Worm (Caenorhabditis elegans) whole organism, L4 larva: ENCODE measurements around the gene scl-7.

Experiments used
- F10B5.3 ChIP-seq: sonication (generic microtip); optimal IDR thresholded peaks from 2 replicates; lab custom pipeline; 2016; ENCODE audit warnings: mild to moderate bottlenecking, missing genetic modification characterization, missing compliant biosample characterization
- F37D6.2 ChIP-seq: sonication (generic microtip); optimal IDR thresholded peaks from 2 replicates; lab custom pipeline; 2016; ENCODE audit warnings: mild to moderate bottlenecking, missing genetic modification characterization, missing compliant biosample characterization
- T20F7.1 ChIP-seq: fragments of 200-800 bp; sonication (Bioruptor generic); optimal IDR thresholded peaks from 2 replicates; lab custom pipeline; 2018; ENCODE audit warnings: mild to moderate bottlenecking, missing genetic modification characterization, missing compliant biosample characterization
- Y48G9A.11 ChIP-seq: fragments of 200-800 bp; sonication (Bioruptor generic); IDR thresholded peaks from 2 replicates; pipeline ENCODE4 v1.3.6; 2022; ENCODE audit warnings: missing genetic modification reagents, missing genetic modification characterization, missing compliant biosample characterization
- Y5F2A.4 ChIP-seq: fragments of 200-800 bp; sonication (Bioruptor generic); optimal IDR thresholded peaks from 2 replicates; lab custom pipeline; 2018; ENCODE audit warnings: mild to moderate bottlenecking, missing genetic modification characterization, missing compliant biosample characterization
- Y75B8A.6 ChIP-seq: fragments of 200-800 bp; sonication (Bioruptor generic); IDR thresholded peaks from 2 replicates; pipeline ENCODE4 v1.3.6; 2022; ENCODE audit warnings: missing genetic modification reagents, missing genetic modification characterization, missing compliant biosample characterization
- aly-2 ChIP-seq: sonication (generic microtip); optimal IDR thresholded peaks from 2 replicates; lab custom pipeline; 2018; ENCODE audit warnings: missing biosample characterization, missing genetic modification characterization
- ceh-28 ChIP-seq: fragments of 150-350 bp; optimal IDR thresholded peaks from 2 replicates; lab custom pipeline; 2014; ENCODE audit warnings: missing biosample characterization, missing genetic modification reagents, missing genetic modification characterization
- ceh-32 ChIP-seq: sonication (generic microtip); optimal IDR thresholded peaks from 2 replicates; lab custom pipeline; 2016; ENCODE audit warnings: mild to moderate bottlenecking, missing genetic modification characterization, missing compliant biosample characterization; ENCODE audit not compliant: poor library complexity
- ceh-62 ChIP-seq: sonication (generic microtip); optimal IDR thresholded peaks from 2 replicates; lab custom pipeline; 2017; ENCODE audit warnings: missing biosample characterization, missing genetic modification characterization
- cey-2 ChIP-seq: sonication (generic microtip); optimal IDR thresholded peaks from 3 replicates; lab custom pipeline; 2017; ENCODE audit warnings: missing genetic modification characterization, mild to moderate bottlenecking, missing compliant biosample characterization, antibody characterized with exemption, borderline replicate concordance; ENCODE audit not compliant: insufficient read depth
- ctbp-1 ChIP-seq: fragments of 200-800 bp; sonication (Bioruptor generic); IDR thresholded peaks from 2 replicates; pipeline ENCODE4 v1.3.6; 2022; ENCODE audit warnings: missing genetic modification reagents, missing genetic modification characterization, missing compliant biosample characterization
- daf-12 ChIP-seq: fragments of 150-350 bp; optimal IDR thresholded peaks from 2 replicates; lab custom pipeline; 2014; ENCODE audit warnings: missing biosample characterization, missing genetic modification reagents, missing genetic modification characterization
- daf-8 ChIP-seq: fragments of 200-800 bp; sonication (Bioruptor generic); IDR thresholded peaks from 2 replicates; pipeline ENCODE4 v1.3.6; 2022; ENCODE audit warnings: missing genetic modification characterization, missing compliant biosample characterization
- dmd-6 ChIP-seq: fragments of 200-800 bp; sonication (Bioruptor generic); IDR thresholded peaks from 2 replicates; pipeline ENCODE4 v1.3.6; 2022; ENCODE audit warnings: missing genetic modification reagents, missing genetic modification characterization, missing compliant biosample characterization
- duxl-1 ChIP-seq: sonication (generic microtip); optimal IDR thresholded peaks from 2 replicates; lab custom pipeline; 2016; ENCODE audit warnings: mild to moderate bottlenecking, missing genetic modification characterization, moderate library complexity, missing compliant biosample characterization; ENCODE audit not compliant: poor library complexity
- egl-27 ChIP-seq: sonication (generic microtip); optimal IDR thresholded peaks from 3 replicates; lab custom pipeline; 2017; ENCODE audit warnings: missing biosample characterization, missing genetic modification reagents, missing genetic modification characterization
- fos-1 ChIP-seq: fragments of 150-350 bp; optimal IDR thresholded peaks from 2 replicates; lab custom pipeline; 2014; ENCODE audit warnings: missing biosample characterization, missing genetic modification characterization
- hif-1 ChIP-seq, 2 experiments: sonication (generic microtip); optimal IDR thresholded peaks; 2 replicates each; lab custom pipeline; 2016 to 2017; ENCODE audit warnings: missing compliant biosample characterization in 2 of 2, missing genetic modification characterization in 2 of 2, missing genetic modification reagents in 2 of 2, missing genotype in 2 of 2, mild to moderate bottlenecking in 1 of 2
- hlh-11 ChIP-seq: fragments of 200-800 bp; sonication (Bioruptor generic); optimal IDR thresholded peaks from 2 replicates; lab custom pipeline; 2018; ENCODE audit warnings: mild to moderate bottlenecking, missing genetic modification characterization, missing compliant biosample characterization
- hlh-30 ChIP-seq: sonication (generic microtip); optimal IDR thresholded peaks from 2 replicates; lab custom pipeline; 2017; ENCODE audit warnings: antibody characterized with exemption, mild to moderate bottlenecking, missing genetic modification characterization, missing compliant biosample characterization; ENCODE audit not compliant: insufficient read depth
- hmg-1.1 ChIP-seq: fragments of 200-800 bp; sonication (Bioruptor generic); IDR thresholded peaks from 2 replicates; pipeline ENCODE4 v1.3.6; 2022; ENCODE audit warnings: missing genetic modification reagents, missing genetic modification characterization, missing compliant biosample characterization
- lin-38 ChIP-seq: fragments of 200-800 bp; sonication (Bioruptor generic); IDR thresholded peaks from 2 replicates; pipeline ENCODE4 v1.3.6; 2022; ENCODE audit warnings: missing genetic modification reagents, missing genetic modification characterization, missing compliant biosample characterization
- lin-39 ChIP-seq: fragments of 150-350 bp; optimal IDR thresholded peaks from 2 replicates; lab custom pipeline; 2014; ENCODE audit warnings: missing biosample characterization, missing genetic modification reagents, missing genetic modification characterization
- lir-3 ChIP-seq: sonication (generic microtip); optimal IDR thresholded peaks from 2 replicates; lab custom pipeline; 2016; ENCODE audit warnings: mild to moderate bottlenecking, missing genetic modification characterization, missing compliant biosample characterization
- lsy-2 ChIP-seq, 2 experiments: fragments of 150-350 bp in 1 of 2; sonication (generic microtip) in 1 of 2; optimal IDR thresholded peaks; 2 replicates each; lab custom pipeline; 2014 to 2017; ENCODE audit warnings: missing biosample characterization in 2 of 2, missing genetic modification characterization in 2 of 2
- madf-9 ChIP-seq: fragments of 200-800 bp; sonication (Bioruptor generic); conservative IDR thresholded peaks from 2 replicates; pipeline ENCODE4 v1.3.6; 2022; ENCODE audit warnings: missing genetic modification reagents, missing genetic modification characterization, missing compliant biosample characterization
- mdl-1 ChIP-seq, 2 experiments: fragments of 150-350 bp in 1 of 2; sonication (generic microtip) in 1 of 2; optimal IDR thresholded peaks; 2 replicates each; lab custom pipeline; 2014 to 2017; ENCODE audit warnings: missing biosample characterization in 2 of 2, missing genetic modification characterization in 2 of 2
- mep-1 ChIP-seq: fragments of 150-350 bp; sonication (generic microtip); optimal IDR thresholded peaks from 3 replicates; lab custom pipeline; 2014; ENCODE audit warnings: missing biosample characterization, missing genetic modification characterization
- mxl-3 ChIP-seq: fragments of 200-800 bp; sonication (Bioruptor generic); optimal IDR thresholded peaks from 2 replicates; lab custom pipeline; 2018; ENCODE audit warnings: mild to moderate bottlenecking, missing genetic modification characterization, missing compliant biosample characterization
- nhr-102 ChIP-seq: sonication (generic microtip); optimal IDR thresholded peaks from 2 replicates; lab custom pipeline; 2016; ENCODE audit warnings: mild to moderate bottlenecking, missing genetic modification characterization, moderate library complexity, missing compliant biosample characterization
- nhr-11 ChIP-seq: fragments of 150-350 bp; optimal IDR thresholded peaks from 2 replicates; lab custom pipeline; 2014; ENCODE audit warnings: missing biosample characterization, missing genetic modification characterization
- nhr-28 ChIP-seq: fragments of 150-350 bp; optimal IDR thresholded peaks from 2 replicates; lab custom pipeline; 2014; ENCODE audit warnings: missing biosample characterization, missing genetic modification characterization
- nhr-41 ChIP-seq: fragments of 200-800 bp; sonication (Bioruptor generic); IDR thresholded peaks from 2 replicates; pipeline ENCODE4 v1.3.6; 2022; ENCODE audit warnings: missing genetic modification reagents, missing genetic modification characterization, missing compliant biosample characterization
- nhr-42 ChIP-seq: fragments of 200-800 bp; sonication (Bioruptor generic); IDR thresholded peaks from 2 replicates; pipeline ENCODE4 v1.3.6; 2022; ENCODE audit warnings: missing genetic modification characterization, missing compliant biosample characterization
- nhr-48 ChIP-seq: sonication (generic microtip); optimal IDR thresholded peaks from 2 replicates; lab custom pipeline; 2016; ENCODE audit warnings: mild to moderate bottlenecking, missing genetic modification characterization, missing compliant biosample characterization
- snpc-4 ChIP-seq: fragments of 150-350 bp; optimal IDR thresholded peaks from 2 replicates; lab custom pipeline; 2014; ENCODE audit warnings: missing biosample characterization, missing genetic modification characterization
- spr-1 ChIP-seq: sonication (generic microtip); optimal IDR thresholded peaks from 2 replicates; lab custom pipeline; 2016; ENCODE audit warnings: mild to moderate bottlenecking, missing genetic modification characterization, missing compliant biosample characterization
- unc-62 ChIP-seq, 3 experiments: fragments of 150-350 bp in 1 of 3; sonication (generic microtip); optimal IDR thresholded peaks in 2 of 3; peaks in 1 of 3; 1 replicate in 1 of 3; 2 replicates in 2 of 3; lab custom pipeline; 2014 to 2017; ENCODE audit warnings: missing biosample characterization in 3 of 3, missing genetic modification characterization in 3 of 3, missing genetic modification reagents in 3 of 3, missing genotype in 1 of 3
- zag-1 ChIP-seq: fragments of 150-350 bp; optimal IDR thresholded peaks from 2 replicates; lab custom pipeline; 2014; ENCODE audit warnings: missing biosample characterization, missing genetic modification characterization
- zfp-3 ChIP-seq: fragments of 200-800 bp; sonication (Bioruptor generic); conservative IDR thresholded peaks from 2 replicates; pipeline ENCODE4 v1.3.6; 2022; ENCODE audit warnings: missing genetic modification reagents, missing genetic modification characterization, missing compliant biosample characterization
- zip-11 ChIP-seq: fragments of 200-800 bp; sonication (Bioruptor generic); IDR thresholded peaks from 2 replicates; pipeline ENCODE4 v1.3.6; 2022; ENCODE audit warnings: missing genetic modification characterization, missing compliant biosample characterization
- zip-2 ChIP-seq: fragments of 150-350 bp; optimal IDR thresholded peaks from 2 replicates; lab custom pipeline; 2014; ENCODE audit warnings: missing biosample characterization, missing genetic modification characterization
- ztf-7 ChIP-seq: fragments of 150-350 bp; optimal IDR thresholded peaks from 2 replicates; lab custom pipeline; 2014; ENCODE audit warnings: missing biosample characterization, missing genetic modification characterization

scl-7 gene

DNA sequence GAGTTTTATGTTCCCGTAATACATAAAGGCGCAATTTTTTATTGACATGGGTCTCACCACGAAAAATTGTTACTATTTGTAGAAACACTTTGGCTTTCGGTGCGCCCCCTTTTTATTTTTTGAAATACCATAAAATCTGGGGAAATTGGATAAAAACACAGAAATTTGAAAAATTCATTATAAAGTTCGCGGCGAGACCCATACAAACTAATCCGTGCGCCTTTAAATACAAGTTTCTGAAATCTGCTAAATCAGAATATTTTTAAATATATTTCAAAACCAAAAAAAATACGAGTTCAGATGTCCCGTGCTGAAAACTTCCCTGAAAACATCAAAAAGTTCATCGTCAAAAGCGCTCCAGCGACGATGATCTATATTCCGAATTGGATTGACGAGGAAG is 37.1 kb downstream of the scl-7 start, which contains the start of gene B0564.2:
Gene B0564.2 (plus strand): TSS at position 301 of the 400 bp plus-strand sequence.
- TF ChIP-seq ctbp-1 (GFP tag; lab: Robert Waterston, UW) (no peak), lir-3 (no peak), unc-62 (GFP tag; optimal IDR thresholded peaks at IDR 0.05 in 1 of 2; lab: Kevin White, UChicago) (no peak), unc-62 (tag; optimal IDR thresholded peaks at IDR 0.05; lab: Kevin White, UChicago) (no peak), snpc-4 (tag; lab: Kevin White, UChicago) (no peak), spr-1 (no peak), F10B5.3 (tag; lab: Kevin White, UChicago) (no peak), nhr-42 (no peak), ceh-28 (tag; lab: Kevin White, UChicago) (no peak), lsy-2 (tag; optimal IDR thresholded peaks at IDR 0.05; lab: Kevin White, UChicago) (no peak), T20F7.1 (no peak), mep-1 (tag; lab: Kevin White, UChicago) (no peak), nhr-48 (tag; lab: Kevin White, UChicago) (no peak), madf-9 (GFP tag; lab: Robert Waterston, UW) (no peak), fos-1 (tag; lab: Kevin White, UChicago) (no peak), lin-39 (tag; lab: Kevin White, UChicago) (no peak), nhr-41 (GFP tag; lab: Robert Waterston, UW) (no peak)

DNA sequence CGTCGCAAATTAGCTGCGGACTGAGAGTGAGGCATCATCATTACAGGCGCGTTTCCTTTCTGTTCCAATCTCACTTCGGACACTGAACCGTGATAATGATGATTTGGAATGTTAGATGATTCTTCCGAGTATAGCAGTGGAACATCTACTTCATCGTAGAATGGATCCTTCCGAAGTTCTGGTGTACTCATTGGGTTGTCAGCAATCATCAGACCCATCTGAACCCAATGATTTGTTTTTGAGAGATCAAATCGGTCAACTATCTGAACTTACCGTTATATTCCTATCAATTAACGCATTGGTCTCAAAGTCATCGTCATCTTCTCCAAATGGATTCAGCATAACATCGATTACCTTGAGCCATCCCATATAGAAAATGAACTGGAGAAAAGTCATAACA is 38.2 kb downstream of the scl-7 start:
- TF ChIP-seq unc-62 (GFP tag; optimal IDR thresholded peaks at IDR 0.05 in 1 of 2; lab: Kevin White, UChicago) (peak in 1 of 2 experiments; percentile 94), unc-62 (tag; optimal IDR thresholded peaks at IDR 0.05; lab: Kevin White, UChicago) (no peak), zip-11 (GFP tag; lab: Robert Waterston, UW) (no peak)

DNA sequence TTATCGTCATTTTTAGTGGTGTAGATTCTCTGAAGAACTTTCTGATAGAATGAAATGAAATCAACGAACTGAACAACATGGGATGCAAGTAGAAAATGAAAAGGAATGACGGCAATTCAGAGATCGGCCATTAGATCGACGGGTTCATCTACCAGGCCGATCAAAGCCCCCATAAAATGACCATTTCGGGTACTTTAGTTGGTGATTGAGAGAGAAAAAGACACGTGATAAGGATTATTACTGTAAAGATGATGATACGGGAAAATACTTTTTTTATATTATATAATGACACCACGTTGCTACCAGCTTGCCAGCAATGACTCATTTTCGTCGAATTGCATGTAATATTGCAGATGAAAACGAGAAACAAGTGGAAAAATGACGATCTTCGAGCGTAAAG is 39.5 kb downstream of the scl-7 start, which contains the start of gene best-1:
Gene best-1 (minus strand): TSS at position 29 of the 400 bp plus-strand sequence.
- no peak for TF ChIP-seq daf-8 (GFP tag; lab: Robert Waterston, UW)
- TF ChIP-seq hmg-1.1 (GFP tag; lab: Robert Waterston, UW) = no peak
- no peak for TF ChIP-seq nhr-11 (tag; lab: Kevin White, UChicago)
- TF ChIP-seq aly-2 (tag; lab: Kevin White, UChicago) = no peak
- TF ChIP-seq lin-39 (tag; lab: Kevin White, UChicago) = no peak
- TF ChIP-seq hlh-30 = peak; percentile 5
- 0 out of 2 replicates have a peak, but pooled peaks have one; percentile 17 for TF ChIP-seq dmd-6
- no peak for TF ChIP-seq ztf-7 (tag; lab: Kevin White, UChicago)
- no peak for TF ChIP-seq daf-12
- TF ChIP-seq lin-38 (GFP tag; lab: Robert Waterston, UW) = no peak
- TF ChIP-seq hif-1 (tag; optimal IDR thresholded peaks at IDR 0.05; lab: Kevin White, UChicago) = no peak
- TF ChIP-seq Y5F2A.4 (GFP tag; lab: Kevin White, UChicago) = no peak
- no peak for TF ChIP-seq duxl-1 (tag; lab: Kevin White, UChicago)
- peak; percentile 32 for TF ChIP-seq mxl-3 (GFP tag; lab: Kevin White, UChicago)
- TF ChIP-seq nhr-102 (tag; lab: Kevin White, UChicago) = no peak
- TF ChIP-seq ceh-62 = no peak
- TF ChIP-seq nhr-28 = peak; percentile 52
- TF ChIP-seq Y75B8A.6 (GFP tag; lab: Robert Waterston, UW) = no peak
- TF ChIP-seq hlh-11 = peak; percentile 32
- peak in 1 of 2 experiments; percentile 67 for TF ChIP-seq mdl-1 (tag; optimal IDR thresholded peaks at IDR 0.05; lab: Kevin White, UChicago)
- TF ChIP-seq, all 104 proteins: peak for 6

DNA sequence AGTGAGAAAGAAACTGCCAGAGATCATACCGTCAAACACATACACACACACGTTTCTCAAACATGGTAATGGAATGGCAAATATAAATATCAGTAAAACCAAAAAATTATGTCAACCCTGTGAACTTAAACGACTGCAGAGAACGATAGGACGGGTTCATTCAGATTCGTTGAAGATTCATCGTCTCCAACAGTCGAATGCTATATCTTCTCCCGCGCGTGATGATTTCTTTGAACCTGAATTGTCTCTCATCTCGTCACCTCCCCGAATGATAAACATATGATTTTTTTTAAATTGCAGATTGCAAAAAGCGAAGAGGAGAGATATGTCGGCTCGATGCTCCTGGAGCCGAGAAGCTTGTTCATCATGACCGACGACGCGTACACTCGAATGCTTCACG is 40.6 kb downstream of the scl-7 start:
- no peak for TF ChIP-seq ceh-62
- peak; percentile 9 for TF ChIP-seq hlh-30
- TF ChIP-seq zfp-3 (GFP tag; lab: Robert Waterston, UW) = no peak
- no peak for TF ChIP-seq egl-27 (tag; lab: Kevin White, UChicago)
- no peak for TF ChIP-seq zip-11 (GFP tag; lab: Robert Waterston, UW)
- TF ChIP-seq zip-2 (tag; lab: Kevin White, UChicago) = no peak
- peak; percentile 9 for TF ChIP-seq hlh-11
- TF ChIP-seq spr-1 = no peak
- TF ChIP-seq zag-1 (tag; lab: Kevin White, UChicago) = no peak
- no peak for TF ChIP-seq nhr-11 (tag; lab: Kevin White, UChicago)
- no peak for TF ChIP-seq Y48G9A.11
- no peak for TF ChIP-seq cey-2 (tag; lab: Kevin White, UChicago)
- TF ChIP-seq F37D6.2 = no peak
- no peak for TF ChIP-seq ceh-32 (tag; lab: Kevin White, UChicago)
- no peak for TF ChIP-seq hmg-1.1 (GFP tag; lab: Robert Waterston, UW)
- no peak for TF ChIP-seq T20F7.1
- TF ChIP-seq nhr-28 = peak; percentile 56
- TF ChIP-seq mdl-1 (tag; optimal IDR thresholded peaks at IDR 0.05; lab: Kevin White, UChicago) = peak in 1 of 2 experiments; percentile 30
